Worm (Caenorhabditis elegans): ENCODE measurements around the gene W09D6.5.
A peak's percentile ranks its signal among the peaks of the same experiment; 100 is the strongest.

Gene W09D6.5

ce11 chrIII:11066691-11067090, 21.6 kb upstream of the W09D6.5 start (continued):
- no peak for TF ChIP-seq bed-2 (GFP tag; IDR thresholded peaks at IDR 0.05)
- peak; percentile 48 for TF ChIP-seq lsy-27 (tag; optimal IDR thresholded peaks at IDR 0.05; ENCODE audit: borderline replicate concordance, insufficient read depth)
- peak; percentile 17 to 60 for TF ChIP-seq let-607 (tag; optimal IDR thresholded peaks at IDR 0.05)
- peak; percentile 83 for TF ChIP-seq lin-54 (GFP tag; optimal IDR thresholded peaks at IDR 0.05)
- TF ChIP-seq mes-4 (tag; optimal IDR thresholded peaks at IDR 0.05): no peak
- peak; percentile 88 for TF ChIP-seq K11D2.4 (GFP tag; IDR thresholded peaks at IDR 0.05)
- peak; percentile 70 for TF ChIP-seq atf-7 (tag; optimal IDR thresholded peaks at IDR 0.05)
- TF ChIP-seq snpc-4 (GFP tag; optimal IDR thresholded peaks at IDR 0.05): peak; percentile 69
- peak in 3 of 4 experiments; percentile 69 to 81 (median 79) for TF ChIP-seq snpc-4 (tag; optimal IDR thresholded peaks at IDR 0.05)
- peak in 1 of 3 experiments; percentile 87 for TF ChIP-seq lin-35 (GFP tag; optimal IDR thresholded peaks at IDR 0.05)
- no peak for TF ChIP-seq F10E7.11 (tag; optimal IDR thresholded peaks at IDR 0.05)
- TF ChIP-seq efl-1 (GFP tag; optimal IDR thresholded peaks at IDR 0.05): peak; percentile 30
- peak; percentile 81 for TF ChIP-seq Y53G8AR.9 (GFP tag; conservative IDR thresholded peaks at IDR 0.05)
- TF ChIP-seq T26A5.8 (tag; optimal IDR thresholded peaks at IDR 0.05): peak; percentile 13
- no peak for TF ChIP-seq ztf-22 (GFP tag; optimal IDR thresholded peaks at IDR 0.05)
- TF ChIP-seq ztf-18 (tag; optimal IDR thresholded peaks at IDR 0.05): peak; percentile 67
- TF ChIP-seq hrde-1 (tag; optimal IDR thresholded peaks at IDR 0.05; ENCODE audit: borderline replicate concordance): peak; percentile 78
- TF ChIP-seq tbp1 (GFP tag; optimal IDR thresholded peaks at IDR 0.05): peak; percentile 99
- TF ChIP-seq unc-130 (GFP tag; optimal IDR thresholded peaks at IDR 0.05): peak; percentile 19
- TF ChIP-seq ama-1 (optimal IDR thresholded peaks at IDR 0.05): no peak
- TF ChIP-seq ama-1 (GFP tag; optimal IDR thresholded peaks at IDR 0.05): no peak
- peak; percentile 87 for TF ChIP-seq ceh-100 (GFP tag; IDR thresholded peaks at IDR 0.05)
- no peak for TF ChIP-seq hlh-26 (GFP tag; conservative IDR thresholded peaks at IDR 0.05)
- peak; percentile 47 for TF ChIP-seq mel-28 (tag; optimal IDR thresholded peaks at IDR 0.05; ENCODE audit: borderline replicate concordance)
- TF ChIP-seq mxl-1 (tag; optimal IDR thresholded peaks at IDR 0.05): peak; percentile 4
- no peak for TF ChIP-seq ceh-79 (tag; optimal IDR thresholded peaks at IDR 0.05)
- 0 out of 2 replicates have a peak, but pooled peaks have one; percentile 24 for TF ChIP-seq Y67H2A.10 (GFP tag; conservative IDR thresholded peaks at IDR 0.05)
- TF ChIP-seq ets-4 (GFP tag; optimal IDR thresholded peaks at IDR 0.05): no peak
- peak; percentile 12 for TF ChIP-seq attf-5 (GFP tag; optimal IDR thresholded peaks at IDR 0.05)
- TF ChIP-seq cebp-1 (GFP tag; IDR thresholded peaks at IDR 0.05): 0 out of 2 replicates have a peak, but pooled peaks have one; percentile 23
- peak; percentile 79 for TF ChIP-seq cebp-1 (tag; optimal IDR thresholded peaks at IDR 0.05)
- TF ChIP-seq F39B2.1 (GFP tag; IDR thresholded peaks at IDR 0.05): 0 out of 2 replicates have a peak, but pooled peaks have one; percentile 6
- no peak for TF ChIP-seq fkh-3 (tag; optimal IDR thresholded peaks at IDR 0.05)
- TF ChIP-seq ekl-4 (GFP tag; IDR thresholded peaks at IDR 0.05): peak; percentile 92
- TF ChIP-seq ztf-3 (GFP tag; optimal IDR thresholded peaks at IDR 0.05): peak; percentile 64
- TF ChIP-seq attf-6 (GFP tag; IDR thresholded peaks at IDR 0.05): peak; percentile 79; the same call in 1 of the 2 replicates
- no peak for TF ChIP-seq xnd-1 (tag; optimal IDR thresholded peaks at IDR 0.05)
- TF ChIP-seq rcor-1 (GFP tag; IDR thresholded peaks at IDR 0.05): peak; percentile 86
- TF ChIP-seq F49E8.2 (tag; optimal IDR thresholded peaks at IDR 0.05; ENCODE audit: insufficient read depth): peak; percentile 68
- peak; percentile 78 for TF ChIP-seq repo-1 (tag; optimal IDR thresholded peaks at IDR 0.05)
- peak; percentile 76 for TF ChIP-seq madf-6 (GFP tag; IDR thresholded peaks at IDR 0.05)
- 0 out of 2 replicates have a peak, but pooled peaks have one; percentile 13 for TF ChIP-seq Y79H2A.3 (GFP tag; conservative IDR thresholded peaks at IDR 0.05)
- peak; percentile 61 for TF ChIP-seq F33H1.4 (GFP tag; IDR thresholded peaks at IDR 0.05)
- TF ChIP-seq chd-7 (tag; optimal IDR thresholded peaks at IDR 0.05): peak; percentile 79
- no peak for TF ChIP-seq dpff-1 (tag; optimal IDR thresholded peaks at IDR 0.05)
- no peak for TF ChIP-seq F55B11.4 (tag; optimal IDR thresholded peaks at IDR 0.05; ENCODE audit: borderline replicate concordance, insufficient read depth)
- TF ChIP-seq egl-44 (GFP tag; IDR thresholded peaks at IDR 0.05): no peak
- peak; percentile 82 for TF ChIP-seq dox-1 (GFP tag; IDR thresholded peaks at IDR 0.05)
